Fruit fly (Drosophila melanogaster) whole organism, pupa: ENCODE data around the gene Sec24CD.

ENCODE experiments used
- CG10348 ChIP-seq: fragments of 200-800 bp; sonication (Bioruptor generic); IDR thresholded peaks from 2 replicates; pipeline ENCODE4 v1.3.6; 2022; ENCODE audit warnings: missing biosample characterization, missing genetic modification characterization
- CG13204 ChIP-seq: fragments of 200-800 bp; sonication (Bioruptor generic); optimal IDR thresholded peaks from 2 replicates; lab custom pipeline; 2018; ENCODE audit warnings: missing biosample characterization, mild to moderate bottlenecking, missing genetic modification characterization, moderate library complexity
- CG15710 ChIP-seq: fragments of 200-800 bp; sonication (Bioruptor generic); optimal IDR thresholded peaks from 2 replicates; lab custom pipeline; 2018; ENCODE audit warnings: missing biosample characterization, mild to moderate bottlenecking, missing genetic modification characterization, moderate library complexity
- CG32121 ChIP-seq: fragments of 200-800 bp; sonication (Bioruptor generic); IDR thresholded peaks from 2 replicates; pipeline ENCODE4 v1.3.6; 2022; ENCODE audit warnings: missing biosample characterization, missing genetic modification characterization
- CG34367 ChIP-seq: fragments of 200-800 bp; sonication (Bioruptor generic); optimal IDR thresholded peaks from 2 replicates; lab custom pipeline; 2018; ENCODE audit warnings: missing biosample characterization, mild to moderate bottlenecking, missing genetic modification characterization
- CG8159 ChIP-seq: fragments of 200-800 bp; sonication (Bioruptor generic); optimal IDR thresholded peaks from 3 replicates; lab custom pipeline; 2018; ENCODE audit warnings: missing biosample characterization, mild to moderate bottlenecking, missing genetic modification characterization, moderate library complexity
- CG9948 ChIP-seq: fragments of 200-800 bp; sonication (Bioruptor generic); optimal IDR thresholded peaks from 2 replicates; lab custom pipeline; 2018; ENCODE audit warnings: missing biosample characterization, mild to moderate bottlenecking, missing genetic modification characterization, moderate library complexity
- EcR ChIP-seq: fragments of 200-800 bp; sonication (Bioruptor generic); optimal IDR thresholded peaks from 3 replicates; lab custom pipeline; 2019; ENCODE audit warnings: missing biosample characterization, missing genetic modification characterization, mild to moderate bottlenecking, moderate library complexity, missing genetic modification reagents
- Pif1A ChIP-seq: fragments of 200-800 bp; sonication (Bioruptor generic); optimal IDR thresholded peaks from 3 replicates; lab custom pipeline; 2016; ENCODE audit warnings: missing biosample characterization, missing genetic modification characterization
- Pif1B ChIP-seq: fragments of 200-800 bp; sonication (Bioruptor generic); optimal IDR thresholded peaks from 3 replicates; lab custom pipeline; 2016; ENCODE audit warnings: missing biosample characterization, missing genetic modification characterization
- Snoo ChIP-seq: fragments of 200-800 bp; sonication (Bioruptor generic); optimal IDR thresholded peaks from 3 replicates; lab custom pipeline; 2017; ENCODE audit warnings: missing biosample characterization, mild to moderate bottlenecking, missing genetic modification characterization, inconsistent platforms
- gl ChIP-seq: fragments of 200-800 bp; sonication (Bioruptor generic); optimal IDR thresholded peaks from 2 replicates; lab custom pipeline; 2018; ENCODE audit warnings: missing biosample characterization, mild to moderate bottlenecking, missing genetic modification characterization
- rn ChIP-seq: fragments of 200-800 bp; sonication (Bioruptor generic); IDR thresholded peaks from 2 replicates; pipeline ENCODE4 v1.3.6; 2022; ENCODE audit warnings: missing biosample characterization, missing genetic modification characterization

- TF ChIP-seq CG10348 (GFP tag; lab: Robert Waterston, UW) (no peak), rn (no peak), Pif1B (no peak), CG15710 (tag; lab: Kevin White, UChicago) (no peak), CG34367 (no peak), Snoo (tag; lab: Kevin White, UChicago) (no peak), CG8159 (no peak), CG13204 (GFP tag; lab: Kevin White, UChicago) (no peak), Pif1A (GFP tag; lab: Kevin White, UChicago) (no peak), CG32121 (GFP tag; lab: Robert Waterston, UW) (no peak), CG9948 (tag; lab: Kevin White, UChicago) (no peak), gl (tag; lab: Kevin White, UChicago) (no peak), EcR (no peak)
Measured at dm6 chr2L:2209002-2209401, 27.6 kb downstream of the Sec24CD start, which contains the start of gene CG33124.
